Worm (Caenorhabditis elegans) whole organism, late embryonic: ENCODE data around the gene F53A9.1.

Experiments
- C38D4.7 ChIP-seq: fragments of 200-800 bp; sonication (Bioruptor generic); optimal IDR thresholded peaks from 2 replicates; lab custom pipeline; 2018; ENCODE audit warnings: mild to moderate bottlenecking, missing genetic modification characterization, moderate library complexity, missing compliant biosample characterization
- ama-1 ChIP-seq: fragments of 150-350 bp; optimal IDR thresholded peaks from 2 replicates; lab custom pipeline; 2014
- nhr-232 ChIP-seq: sonication (generic microtip); optimal IDR thresholded peaks from 2 replicates; lab custom pipeline; 2016; ENCODE audit warnings: missing genetic modification characterization, missing compliant biosample characterization
- pqm-1 ChIP-seq: sonication (generic microtip); optimal IDR thresholded peaks from 2 replicates; lab custom pipeline; 2016; ENCODE audit warnings: missing genetic modification characterization, missing compliant biosample characterization
- rnt-1 ChIP-seq: sonication (generic microtip); optimal IDR thresholded peaks from 2 replicates; lab custom pipeline; 2016; ENCODE audit warnings: missing genetic modification characterization, missing compliant biosample characterization
- tbx-2 ChIP-seq: sonication (generic microtip); optimal IDR thresholded peaks from 2 replicates; lab custom pipeline; 2016; ENCODE audit warnings: missing genetic modification characterization, missing compliant biosample characterization
- ttx-3 ChIP-seq: sonication (generic microtip); optimal IDR thresholded peaks from 2 replicates; lab custom pipeline; 2016; ENCODE audit warnings: missing genetic modification reagents, missing genetic modification characterization, missing compliant biosample characterization
- unc-55 ChIP-seq: sonication (generic microtip); optimal IDR thresholded peaks from 2 replicates; lab custom pipeline; 2017; ENCODE audit warnings: missing biosample characterization, missing genetic modification reagents, missing genetic modification characterization

- TF ChIP-seq C38D4.7 (GFP tag; lab: Kevin White, UChicago), result no peak
- no peak for TF ChIP-seq ttx-3 (tag; lab: Kevin White, UChicago)
- TF ChIP-seq ama-1, result no peak
- peak; percentile 43 for TF ChIP-seq tbx-2 (tag; lab: Kevin White, UChicago)
- no peak for TF ChIP-seq nhr-232 (tag; lab: Kevin White, UChicago)
- no peak for TF ChIP-seq pqm-1 (tag; lab: Kevin White, UChicago)
- no peak for TF ChIP-seq unc-55 (GFP tag; lab: Kevin White, UChicago)
- peak; percentile 90 for TF ChIP-seq rnt-1 (tag; lab: Kevin White, UChicago)
Measured at ce11 chrX:8723840-8724239, 12.4 kb downstream of the F53A9.1 start.
